Worm (Caenorhabditis elegans) whole organism, L2 larva: ENCODE results near the gene sri-61.
"Not testable (repeated sequence)": the region's sequence is repeated elsewhere in the genome, so short reads cannot be mapped to it uniquely, and the experiment has no call there.

Source experiments
- Y55F3AM.14 ChIP-seq: fragments of 200-800 bp; sonication (Bioruptor generic); optimal IDR thresholded peaks from 2 replicates; lab custom pipeline; 2018; ENCODE audit warnings: mild to moderate bottlenecking, missing genetic modification characterization, missing compliant biosample characterization
- ZK546.5 ChIP-seq: sonication (generic microtip); optimal IDR thresholded peaks from 2 replicates; lab custom pipeline; 2017; ENCODE audit warnings: missing biosample characterization, missing genetic modification characterization
- ama-1 ChIP-seq: fragments of 150-350 bp; optimal IDR thresholded peaks from 2 replicates; lab custom pipeline; 2018; ENCODE audit warnings: inconsistent platforms
- dmd-4 ChIP-seq: sonication (generic microtip); optimal IDR thresholded peaks from 2 replicates; lab custom pipeline; 2017; ENCODE audit warnings: missing biosample characterization, missing genetic modification characterization
- lin-13 ChIP-seq: fragments of 150-350 bp; optimal IDR thresholded peaks from 2 replicates; lab custom pipeline; 2014; ENCODE audit warnings: missing biosample characterization, missing genetic modification reagents, missing genetic modification characterization
- lin-39 ChIP-seq: fragments of 150-350 bp; optimal IDR thresholded peaks from 2 replicates; lab custom pipeline; 2014; ENCODE audit warnings: missing biosample characterization, missing genetic modification reagents, missing genetic modification characterization
- nhr-25 ChIP-seq: fragments of 150-350 bp; sonication (generic microtip); optimal IDR thresholded peaks from 3 replicates; lab custom pipeline; 2014; ENCODE audit warnings: missing biosample characterization, missing genetic modification characterization
- ztf-11 ChIP-seq: sonication (generic microtip); optimal IDR thresholded peaks from 2 replicates; lab custom pipeline; 2017; ENCODE audit warnings: missing biosample characterization, missing genetic modification characterization
- ztf-4 ChIP-seq: fragments of 150-350 bp; optimal IDR thresholded peaks from 2 replicates; lab custom pipeline; 2014; ENCODE audit warnings: missing biosample characterization, missing genetic modification characterization

DNA sequence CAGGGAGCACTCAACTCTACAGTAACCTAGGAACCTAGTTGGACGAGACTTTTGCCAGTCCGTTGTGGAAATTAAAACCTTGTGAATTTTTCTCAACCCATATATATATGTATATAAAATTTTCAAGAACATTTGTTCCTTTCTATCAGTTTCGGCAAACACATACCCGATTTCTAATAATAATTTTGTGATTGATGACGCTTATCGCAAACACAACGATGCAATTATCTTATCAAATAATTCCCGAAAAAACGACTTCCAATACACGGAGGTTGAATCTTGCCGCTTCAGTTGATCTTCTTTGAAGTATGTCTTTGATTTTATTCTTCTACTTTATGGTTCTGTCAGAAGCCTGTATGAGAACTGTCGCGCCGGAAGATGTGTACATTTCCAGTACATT, 35.0 kb downstream of the sri-61 start, which contains the start of gene F22E5.2:
- not testable (repeated sequence) for TF ChIP-seq ama-1 (lab: Kevin White, UChicago); lin-39 (tag; lab: Kevin White, UChicago); Y55F3AM.14 (GFP tag; lab: Kevin White, UChicago); nhr-25 (tag; lab: Kevin White, UChicago); ztf-4; ztf-11 (tag; lab: Kevin White, UChicago); lin-13 (GFP tag; lab: Kevin White, UChicago); ZK546.5 (tag; lab: Kevin White, UChicago); dmd-4
